Worm (Caenorhabditis elegans) whole organism, L2 larva: ENCODE measurements around the gene C03B1.2.
A peak's percentile ranks its signal among the peaks of the same experiment; 100 is the strongest.

Experiments used
- C34F6.9 ChIP-seq: fragments of 150-350 bp; optimal IDR thresholded peaks from 2 replicates; lab custom pipeline; 2014; ENCODE audit warnings: missing biosample characterization, missing genetic modification characterization
- F13H6.1 ChIP-seq: sonication (generic microtip); optimal IDR thresholded peaks from 2 replicates; lab custom pipeline; 2016; ENCODE audit warnings: missing genetic modification characterization, missing compliant biosample characterization
- R02D3.7 ChIP-seq: fragments of 150-350 bp; optimal IDR thresholded peaks from 2 replicates; lab custom pipeline; 2014; ENCODE audit warnings: missing biosample characterization, missing genetic modification characterization
- Y55F3AM.14 ChIP-seq: fragments of 200-800 bp; sonication (Bioruptor generic); optimal IDR thresholded peaks from 2 replicates; lab custom pipeline; 2018; ENCODE audit warnings: mild to moderate bottlenecking, missing genetic modification characterization, missing compliant biosample characterization
- ZK546.5 ChIP-seq: sonication (generic microtip); optimal IDR thresholded peaks from 2 replicates; lab custom pipeline; 2017; ENCODE audit warnings: missing biosample characterization, missing genetic modification characterization
- alr-1 ChIP-seq: fragments of 150-350 bp; optimal IDR thresholded peaks from 2 replicates; lab custom pipeline; 2014; ENCODE audit warnings: missing biosample characterization, missing genetic modification characterization
- blmp-1 ChIP-seq: sonication (generic microtip); optimal IDR thresholded peaks from 2 replicates; lab custom pipeline; 2017; ENCODE audit warnings: missing genetic modification characterization, mild to moderate bottlenecking, missing compliant biosample characterization, antibody characterized with exemption, moderate library complexity; ENCODE audit not compliant: insufficient read depth
- ceh-82 ChIP-seq: fragments of 150-350 bp; optimal IDR thresholded peaks from 2 replicates; lab custom pipeline; 2014; ENCODE audit warnings: missing biosample characterization, missing genetic modification characterization
- crh-2 ChIP-seq: sonication (generic microtip); optimal IDR thresholded peaks from 2 replicates; lab custom pipeline; 2017; ENCODE audit warnings: missing biosample characterization, missing genetic modification characterization
- egl-27 ChIP-seq: sonication (generic microtip); optimal IDR thresholded peaks from 3 replicates; lab custom pipeline; 2017; ENCODE audit warnings: missing biosample characterization, missing genetic modification reagents, missing genetic modification characterization
- elt-1 ChIP-seq: fragments of 150-350 bp; optimal IDR thresholded peaks from 2 replicates; lab custom pipeline; 2014; ENCODE audit warnings: missing biosample characterization, missing genetic modification characterization
- elt-3 ChIP-seq: sonication (generic microtip); optimal IDR thresholded peaks from 2 replicates; lab custom pipeline; 2017; ENCODE audit warnings: missing biosample characterization, missing genetic modification characterization
- fos-1 ChIP-seq: fragments of 150-350 bp; optimal IDR thresholded peaks from 2 replicates; lab custom pipeline; 2014; ENCODE audit warnings: missing biosample characterization, missing genetic modification characterization
- gmeb-1 ChIP-seq: fragments of 150-350 bp; optimal IDR thresholded peaks from 2 replicates; lab custom pipeline; 2014; ENCODE audit warnings: missing biosample characterization, missing genetic modification characterization
- lin-11 ChIP-seq: fragments of 150-350 bp; sonication (generic microtip); optimal IDR thresholded peaks from 2 replicates; lab custom pipeline; 2014; ENCODE audit warnings: missing biosample characterization, missing genetic modification characterization, inconsistent platforms, mixed read lengths
- lin-13 ChIP-seq: fragments of 150-350 bp; optimal IDR thresholded peaks from 2 replicates; lab custom pipeline; 2014; ENCODE audit warnings: missing biosample characterization, missing genetic modification reagents, missing genetic modification characterization
- lin-39 ChIP-seq: fragments of 150-350 bp; optimal IDR thresholded peaks from 2 replicates; lab custom pipeline; 2014; ENCODE audit warnings: missing biosample characterization, missing genetic modification reagents, missing genetic modification characterization
- lsy-2 ChIP-seq, 2 experiments: fragments of 150-350 bp in 1 of 2; sonication (generic microtip) in 1 of 2; optimal IDR thresholded peaks; 2 replicates each; lab custom pipeline; 2014 to 2017; ENCODE audit warnings: missing biosample characterization in 2 of 2, missing genetic modification characterization in 2 of 2
- mab-5 ChIP-seq: fragments of 150-350 bp; optimal IDR thresholded peaks from 2 replicates; lab custom pipeline; 2014; ENCODE audit warnings: missing biosample characterization, missing genetic modification characterization
- mbf-1 ChIP-seq: sonication (generic microtip); optimal IDR thresholded peaks from 2 replicates; lab custom pipeline; 2017; ENCODE audit warnings: missing biosample characterization, missing genetic modification characterization
- mdl-1 ChIP-seq, 2 experiments: fragments of 150-350 bp in 1 of 2; sonication (generic microtip) in 1 of 2; optimal IDR thresholded peaks; 2 replicates each; lab custom pipeline; 2017; ENCODE audit warnings: missing biosample characterization in 2 of 2, missing genetic modification characterization in 2 of 2
- nhr-10 ChIP-seq: sonication (generic microtip); optimal IDR thresholded peaks from 2 replicates; lab custom pipeline; 2017; ENCODE audit warnings: missing biosample characterization, missing genetic modification characterization
- nhr-11 ChIP-seq: fragments of 150-350 bp; optimal IDR thresholded peaks from 2 replicates; lab custom pipeline; 2014; ENCODE audit warnings: missing biosample characterization, missing genetic modification characterization
- nhr-12 ChIP-seq: fragments of 150-350 bp; optimal IDR thresholded peaks from 2 replicates; lab custom pipeline; 2014; ENCODE audit warnings: missing biosample characterization, missing genetic modification characterization
- nhr-129 ChIP-seq: fragments of 150-350 bp; optimal IDR thresholded peaks from 2 replicates; lab custom pipeline; 2014; ENCODE audit warnings: missing biosample characterization, missing genetic modification characterization
- nhr-21 ChIP-seq: fragments of 150-350 bp; optimal IDR thresholded peaks from 2 replicates; lab custom pipeline; 2014; ENCODE audit warnings: missing biosample characterization, missing genetic modification characterization
- nhr-23 ChIP-seq: fragments of 150-350 bp; optimal IDR thresholded peaks from 2 replicates; lab custom pipeline; 2014; ENCODE audit warnings: missing biosample characterization, missing genetic modification reagents, missing genetic modification characterization
- nhr-25 ChIP-seq: fragments of 150-350 bp; sonication (generic microtip); optimal IDR thresholded peaks from 3 replicates; lab custom pipeline; 2014; ENCODE audit warnings: missing biosample characterization, missing genetic modification characterization
- nhr-77 ChIP-seq: fragments of 150-350 bp; optimal IDR thresholded peaks from 2 replicates; lab custom pipeline; 2014; ENCODE audit warnings: missing biosample characterization, missing genetic modification characterization
- sma-3 ChIP-seq: sonication (generic microtip); optimal IDR thresholded peaks from 2 replicates; lab custom pipeline; 2016; ENCODE audit warnings: missing genetic modification reagents, missing genetic modification characterization, missing compliant biosample characterization
- sma-9 ChIP-seq, 2 experiments: fragments of 150-350 bp in 1 of 2; sonication (generic microtip) in 1 of 2; optimal IDR thresholded peaks; 2 replicates each; lab custom pipeline; 2014 to 2016; ENCODE audit warnings: missing genetic modification characterization in 2 of 2, mild to moderate bottlenecking in 1 of 2, missing biosample characterization in 1 of 2, missing compliant biosample characterization in 1 of 2, missing genetic modification reagents in 1 of 2, moderate library complexity in 1 of 2
- unc-39 ChIP-seq: fragments of 150-350 bp; optimal IDR thresholded peaks from 2 replicates; lab custom pipeline; 2014; ENCODE audit warnings: missing biosample characterization, missing genetic modification characterization
- unc-55 ChIP-seq: fragments of 150-350 bp; sonication (generic microtip); optimal IDR thresholded peaks from 3 replicates; lab custom pipeline; 2014; ENCODE audit warnings: missing biosample characterization, missing genetic modification reagents, missing genetic modification characterization
- unc-62 ChIP-seq: fragments of 150-350 bp; optimal IDR thresholded peaks from 2 replicates; lab custom pipeline; 2014; ENCODE audit warnings: missing biosample characterization, missing genetic modification reagents, missing genetic modification characterization
- ztf-1 ChIP-seq: fragments of 200-800 bp; sonication (Bioruptor generic); conservative IDR thresholded peaks from 2 replicates; pipeline ENCODE4 v1.3.6; 2022; ENCODE audit warnings: missing genetic modification characterization, missing compliant biosample characterization
- ztf-4 ChIP-seq: fragments of 150-350 bp; optimal IDR thresholded peaks from 2 replicates; lab custom pipeline; 2014; ENCODE audit warnings: missing biosample characterization, missing genetic modification characterization

C03B1.2 gene

ce11 chrX:6333998-6334397, 35.8 kb upstream of the C03B1.2 start, which contains the start of gene col-171:
Gene col-171 (plus strand): TSS chrX:6334298.
- no peak for TF ChIP-seq nhr-12 (tag; lab: Kevin White, UChicago)
- no peak for TF ChIP-seq Y55F3AM.14 (GFP tag; lab: Kevin White, UChicago)
- TF ChIP-seq sma-9 (GFP tag; optimal IDR thresholded peaks at IDR 0.05; lab: Kevin White, UChicago) = no peak
- TF ChIP-seq sma-9 (tag; optimal IDR thresholded peaks at IDR 0.05; lab: Kevin White, UChicago) = no peak
- TF ChIP-seq lin-39 (tag; lab: Kevin White, UChicago) = no peak
- TF ChIP-seq ztf-4 = no peak
- no peak for TF ChIP-seq ceh-82 (tag; lab: Kevin White, UChicago)
- TF ChIP-seq unc-39 (tag; lab: Kevin White, UChicago) = no peak
- TF ChIP-seq unc-55 (GFP tag; lab: Kevin White, UChicago) = no peak
- TF ChIP-seq nhr-21 (tag; lab: Kevin White, UChicago) = no peak

ce11 chrX:6334602-6335001, 35.2 kb upstream of the C03B1.2 start:
- TF ChIP-seq ztf-1 (GFP tag; lab: Robert Waterston, UW) (0 out of 2 replicates have a peak, but pooled peaks have one; percentile 76), nhr-129 (no peak)

- TF ChIP-seq R02D3.7 (tag; lab: Kevin White, UChicago) (no peak), nhr-10 (tag; lab: Kevin White, UChicago) (no peak), nhr-11 (tag; lab: Kevin White, UChicago) (no peak), mdl-1 (tag; optimal IDR thresholded peaks at IDR 0.05; lab: Kevin White, UChicago) (no peak), lsy-2 (tag; optimal IDR thresholded peaks at IDR 0.05; lab: Kevin White, UChicago) (no peak), ztf-1 (GFP tag; lab: Robert Waterston, UW) (no peak), crh-2 (tag; lab: Kevin White, UChicago) (no peak), egl-27 (tag; lab: Kevin White, UChicago) (no peak), C34F6.9 (tag; lab: Kevin White, UChicago) (no peak), fos-1 (tag; lab: Kevin White, UChicago) (no peak), ztf-4 (no peak), alr-1 (tag; lab: Kevin White, UChicago) (no peak), elt-1 (tag; lab: Kevin White, UChicago) (no peak), unc-55 (GFP tag; lab: Kevin White, UChicago) (no peak), nhr-21 (tag; lab: Kevin White, UChicago) (no peak)
Observed at ce11 chrX:6337338-6337737, 32.5 kb upstream of the C03B1.2 start.

- TF ChIP-seq gmeb-1 = no peak
- no peak for TF ChIP-seq nhr-129
- TF ChIP-seq mab-5 (tag; lab: Kevin White, UChicago) = no peak
- TF ChIP-seq unc-39 (tag; lab: Kevin White, UChicago) = no peak
- TF ChIP-seq elt-3 (tag; lab: Kevin White, UChicago) = no peak
- no peak for TF ChIP-seq C34F6.9 (tag; lab: Kevin White, UChicago)
Observed at ce11 chrX:6337951-6338350, 31.9 kb upstream of the C03B1.2 start, which contains the start of gene C03B1.13. Gene C03B1.13 (minus strand): TSS chrX:6338051.

ce11 chrX:6338446-6338845, 31.4 kb upstream of the C03B1.2 start:
- no peak for TF ChIP-seq nhr-129
- no peak for TF ChIP-seq lin-11 (tag; lab: Kevin White, UChicago)
- peak; percentile 65 for TF ChIP-seq sma-9 (GFP tag; optimal IDR thresholded peaks at IDR 0.05; lab: Kevin White, UChicago)
- no peak for TF ChIP-seq sma-9 (tag; optimal IDR thresholded peaks at IDR 0.05; lab: Kevin White, UChicago)
- TF ChIP-seq fos-1 (tag; lab: Kevin White, UChicago) = peak; percentile 90
- peak; percentile 22 for TF ChIP-seq gmeb-1
- peak; percentile 24 for TF ChIP-seq egl-27 (tag; lab: Kevin White, UChicago)
- TF ChIP-seq sma-3 = peak; percentile 15
- no peak for TF ChIP-seq mdl-1 (tag; optimal IDR thresholded peaks at IDR 0.05; lab: Kevin White, UChicago)
- no peak for TF ChIP-seq blmp-1 (tag; lab: Kevin White, UChicago)
- no peak for TF ChIP-seq nhr-23
- no peak for TF ChIP-seq nhr-77
- no peak for TF ChIP-seq R02D3.7 (tag; lab: Kevin White, UChicago)
- TF ChIP-seq ztf-1 (GFP tag; lab: Robert Waterston, UW) = no peak
- TF ChIP-seq nhr-25 = no peak
- no peak for TF ChIP-seq lin-13
- no peak for TF ChIP-seq unc-62 (GFP tag; lab: Kevin White, UChicago)
- peak; percentile 54 for TF ChIP-seq crh-2 (tag; lab: Kevin White, UChicago)
- no peak for TF ChIP-seq mbf-1 (tag; lab: Kevin White, UChicago)
- TF ChIP-seq ZK546.5 (tag; lab: Kevin White, UChicago) = no peak
- no peak for TF ChIP-seq ceh-82 (tag; lab: Kevin White, UChicago)
- no peak for TF ChIP-seq nhr-11 (tag; lab: Kevin White, UChicago)
- TF ChIP-seq unc-39 (tag; lab: Kevin White, UChicago) = no peak
- no peak for TF ChIP-seq F13H6.1 (tag; lab: Kevin White, UChicago)
- TF ChIP-seq unc-55 (GFP tag; lab: Kevin White, UChicago) = no peak
